Fruit fly (Drosophila melanogaster) whole organism, embryonic: ENCODE measurements around the gene CG6296.

Source experiments
- CG10321 ChIP-seq: fragments of 200-800 bp; sonication (Bioruptor generic); IDR thresholded peaks from 2 replicates; pipeline ENCODE4 v1.3.6; 2022; ENCODE audit warnings: missing biosample characterization, missing genetic modification characterization
- CG13894 ChIP-seq: fragments of 200-800 bp; sonication (Bioruptor generic); optimal IDR thresholded peaks from 3 replicates; lab custom pipeline; 2018; ENCODE audit warnings: missing biosample characterization, mild to moderate bottlenecking, missing genetic modification characterization, moderate library complexity
- CG43689 ChIP-seq: fragments of 200-800 bp; sonication (Bioruptor generic); IDR thresholded peaks from 2 replicates; pipeline ENCODE4 v1.3.6; 2022; ENCODE audit warnings: missing biosample characterization, missing genetic modification characterization
- Elba2 ChIP-seq: fragments of 200-800 bp; sonication (Bioruptor generic); optimal IDR thresholded peaks from 3 replicates; lab custom pipeline; 2016; ENCODE audit warnings: missing biosample characterization, missing genetic modification characterization
- jigr1 ChIP-seq: fragments of 200-800 bp; sonication (Bioruptor generic); IDR thresholded peaks from 3 replicates; pipeline ENCODE4 v1.3.6; 2022; ENCODE audit warnings: missing biosample characterization, missing genetic modification characterization

DNA sequence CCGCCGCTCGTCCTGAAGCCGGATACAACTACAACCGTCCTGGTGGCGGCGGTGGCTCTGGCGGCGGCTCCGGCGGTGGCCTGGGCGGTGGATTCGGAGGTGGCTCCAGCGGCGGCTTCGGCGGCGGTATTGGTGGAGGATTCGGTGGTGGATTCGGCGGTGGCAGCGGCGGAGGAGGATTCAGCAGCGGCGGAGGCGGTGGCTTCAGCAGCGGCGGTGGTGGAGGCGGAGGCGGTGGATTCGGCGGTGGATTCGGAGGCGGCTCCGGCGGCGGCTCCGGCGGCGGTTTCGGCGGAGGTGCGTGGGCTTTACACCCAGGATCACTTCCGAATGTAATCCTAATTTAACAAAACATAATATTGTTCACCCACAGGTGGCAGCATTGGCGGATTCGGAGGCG is 44.3 kb upstream of the CG6296 start:
- TF ChIP-seq CG43689 (GFP tag; lab: Robert Waterston, UW) (no peak), Elba2 (GFP tag; lab: Kevin White, UChicago) (no peak), CG13894 (tag; lab: Kevin White, UChicago) (no peak), CG10321 (GFP tag; lab: Robert Waterston, UW) (no peak), jigr1 (no peak)
